Fruit fly (Drosophila melanogaster) whole organism, embryonic: ENCODE measurements around the gene Mics1.

Experiments used
- Bdp1 ChIP-seq: fragments of 200-800 bp; sonication (Bioruptor generic); optimal IDR thresholded peaks from 3 replicates; lab custom pipeline; 2016; ENCODE audit warnings: missing biosample characterization, missing genetic modification characterization
- Blimp-1 ChIP-seq: fragments of 200-800 bp; sonication (Bioruptor generic); optimal IDR thresholded peaks from 3 replicates; lab custom pipeline; 2018; ENCODE audit warnings: missing biosample characterization, missing genetic modification characterization, mild to moderate bottlenecking, moderate library complexity, missing genetic modification reagents
- CG10147 ChIP-seq: fragments of 200-800 bp; sonication (Bioruptor generic); optimal IDR thresholded peaks from 2 replicates; lab custom pipeline; 2019; ENCODE audit warnings: missing biosample characterization, mild to moderate bottlenecking, missing genetic modification characterization, moderate library complexity
- CG10565 ChIP-seq: fragments of 200-800 bp; sonication (Bioruptor generic); optimal IDR thresholded peaks from 3 replicates; lab custom pipeline; 2016; ENCODE audit warnings: missing biosample characterization, mild to moderate bottlenecking, missing genetic modification characterization
- CG10654 ChIP-seq: fragments of 200-800 bp; sonication (Bioruptor generic); optimal IDR thresholded peaks from 2 replicates; lab custom pipeline; 2016; ENCODE audit warnings: missing biosample characterization, missing genetic modification characterization
- CG13287 ChIP-seq: fragments of 200-800 bp; sonication (Bioruptor generic); IDR thresholded peaks from 2 replicates; pipeline ENCODE4 v1.3.6; 2022; ENCODE audit warnings: missing biosample characterization, missing genetic modification characterization; ENCODE audit not compliant: partially characterized antibody
- CG14710 ChIP-seq: fragments of 200-800 bp; sonication (Bioruptor generic); optimal IDR thresholded peaks from 3 replicates; lab custom pipeline; 2019; ENCODE audit warnings: missing biosample characterization, mild to moderate bottlenecking, missing genetic modification characterization, moderate library complexity
- CG15601 ChIP-seq: fragments of 200-800 bp; sonication (Bioruptor generic); optimal IDR thresholded peaks from 3 replicates; lab custom pipeline; 2019; ENCODE audit warnings: missing biosample characterization, mild to moderate bottlenecking, missing genetic modification characterization, moderate library complexity
- CG1602 ChIP-seq: fragments of 200-800 bp; sonication (Bioruptor generic); optimal IDR thresholded peaks from 3 replicates; lab custom pipeline; 2016; ENCODE audit warnings: missing biosample characterization, missing genetic modification characterization
- CG1603 ChIP-seq: fragments of 200-800 bp; sonication (Bioruptor generic); optimal IDR thresholded peaks from 2 replicates; lab custom pipeline; 2019; ENCODE audit warnings: missing biosample characterization, mild to moderate bottlenecking, missing genetic modification characterization, moderate library complexity
- CG17328 ChIP-seq: fragments of 200-800 bp; sonication (Bioruptor generic); IDR thresholded peaks from 2 replicates; pipeline ENCODE4 v1.3.6; 2022; ENCODE audit warnings: missing biosample characterization, missing genetic modification characterization
- CG17829 ChIP-seq: fragments of 200-800 bp; optimal IDR thresholded peaks from 2 replicates; lab custom pipeline; 2019; ENCODE audit warnings: missing biosample characterization, mild to moderate bottlenecking, missing genetic modification characterization, moderate library complexity
- CG31441 ChIP-seq: fragments of 200-800 bp; sonication (Bioruptor generic); IDR thresholded peaks from 2 replicates; pipeline ENCODE4 v1.3.6; 2022; ENCODE audit warnings: missing biosample characterization, missing genetic modification characterization
- CG3407 ChIP-seq: fragments of 200-800 bp; sonication (Bioruptor generic); optimal IDR thresholded peaks from 2 replicates; lab custom pipeline; 2018; ENCODE audit warnings: missing biosample characterization, mild to moderate bottlenecking, missing genetic modification characterization
- CG4328 ChIP-seq: fragments of 200-800 bp; sonication (Bioruptor generic); optimal IDR thresholded peaks from 3 replicates; lab custom pipeline; 2017; ENCODE audit warnings: missing biosample characterization, missing genetic modification reagents, missing genetic modification characterization
- CG7928 ChIP-seq: fragments of 200-800 bp; sonication (Bioruptor generic); optimal IDR thresholded peaks from 2 replicates; lab custom pipeline; 2017; ENCODE audit warnings: missing biosample characterization, mild to moderate bottlenecking, missing genetic modification characterization
- CG8359 ChIP-seq: fragments of 200-800 bp; sonication (Bioruptor generic); optimal IDR thresholded peaks from 2 replicates; lab custom pipeline; 2017; ENCODE audit warnings: missing biosample characterization, mild to moderate bottlenecking, missing genetic modification characterization, borderline replicate concordance
- CG8924 ChIP-seq: fragments of 200-800 bp; optimal IDR thresholded peaks from 3 replicates; lab custom pipeline; 2019; ENCODE audit warnings: missing biosample characterization, mild to moderate bottlenecking, missing genetic modification characterization, moderate library complexity
- CTCF ChIP-seq: fragments of 200-800 bp; sonication (Bioruptor generic); optimal IDR thresholded peaks from 2 replicates; lab custom pipeline; 2017; ENCODE audit warnings: missing biosample characterization, mild to moderate bottlenecking, missing genetic modification characterization, moderate library complexity
- Camta ChIP-seq: fragments of 200-800 bp; sonication (Bioruptor generic); optimal IDR thresholded peaks from 2 replicates; lab custom pipeline; 2016; ENCODE audit warnings: missing biosample characterization, missing genetic modification characterization
- Dek ChIP-seq: fragments of 200-800 bp; sonication (Bioruptor generic); optimal IDR thresholded peaks from 3 replicates; lab custom pipeline; 2019; ENCODE audit warnings: missing biosample characterization, mild to moderate bottlenecking, missing genetic modification characterization, moderate library complexity
- Dp ChIP-seq: fragments of 200-800 bp; sonication (Bioruptor generic); optimal IDR thresholded peaks from 2 replicates; lab custom pipeline; 2018; ENCODE audit warnings: missing biosample characterization, mild to moderate bottlenecking, missing genetic modification characterization, moderate library complexity
- ERR ChIP-seq: fragments of 200-800 bp; sonication (Bioruptor generic); optimal IDR thresholded peaks from 2 replicates; lab custom pipeline; 2016; ENCODE audit warnings: missing biosample characterization, missing genetic modification characterization
- HLHmδ ChIP-seq: fragments of 200-800 bp; sonication (Bioruptor generic); optimal IDR thresholded peaks from 2 replicates; lab custom pipeline; 2018; ENCODE audit warnings: missing biosample characterization, mild to moderate bottlenecking, missing genetic modification characterization, moderate library complexity
- Hey ChIP-seq: fragments of 200-800 bp; sonication (Bioruptor generic); optimal IDR thresholded peaks from 3 replicates; lab custom pipeline; 2018; ENCODE audit warnings: missing biosample characterization, mild to moderate bottlenecking, missing genetic modification characterization
- NC2β ChIP-seq: fragments of 200-800 bp; sonication (Bioruptor generic); optimal IDR thresholded peaks from 2 replicates; lab custom pipeline; 2016; ENCODE audit warnings: missing biosample characterization, missing genetic modification characterization
- NFAT ChIP-seq: fragments of 200-800 bp; sonication (Bioruptor generic); IDR thresholded peaks from 2 replicates; pipeline ENCODE4 v1.3.6; 2022; ENCODE audit warnings: missing biosample characterization, missing genetic modification characterization
- PHDP ChIP-seq: fragments of 200-800 bp; sonication (Bioruptor generic); optimal IDR thresholded peaks from 3 replicates; lab custom pipeline; 2018; ENCODE audit warnings: missing biosample characterization, mild to moderate bottlenecking, missing genetic modification characterization, moderate library complexity
- Rx ChIP-seq: fragments of 200-800 bp; sonication (Bioruptor generic); IDR thresholded peaks from 2 replicates; pipeline ENCODE4 v1.3.6; 2022; ENCODE audit warnings: missing biosample characterization, missing genetic modification characterization
- Usf ChIP-seq: fragments of 200-800 bp; sonication (Bioruptor generic); optimal IDR thresholded peaks from 2 replicates; lab custom pipeline; 2017; ENCODE audit warnings: missing genotype, missing biosample characterization, missing genetic modification characterization
- YL-1 ChIP-seq: fragments of 200-800 bp; sonication (Bioruptor generic); optimal IDR thresholded peaks from 3 replicates; lab custom pipeline; 2017; ENCODE audit warnings: missing biosample characterization, mild to moderate bottlenecking, missing genetic modification characterization
- ara ChIP-seq: fragments of 200-800 bp; sonication (Bioruptor generic); IDR thresholded peaks from 2 replicates; pipeline ENCODE4 v1.3.6; 2022; ENCODE audit warnings: missing biosample characterization, missing genetic modification characterization
- bab2 ChIP-seq: fragments of 200-800 bp; sonication (Bioruptor generic); optimal IDR thresholded peaks from 2 replicates; lab custom pipeline; 2016; ENCODE audit warnings: missing biosample characterization, missing genetic modification characterization
- chn ChIP-seq: fragments of 200-800 bp; sonication (Bioruptor generic); optimal IDR thresholded peaks from 2 replicates; lab custom pipeline; 2016; ENCODE audit warnings: missing biosample characterization, missing genetic modification characterization
- corto ChIP-seq: fragments of 200-800 bp; sonication (Bioruptor generic); optimal IDR thresholded peaks from 2 replicates; lab custom pipeline; 2016; ENCODE audit warnings: missing biosample characterization, mild to moderate bottlenecking, missing genetic modification characterization, moderate library complexity
- dm ChIP-seq: fragments of 200-800 bp; sonication (Bioruptor generic); optimal IDR thresholded peaks from 3 replicates; lab custom pipeline; 2016; ENCODE audit warnings: missing biosample characterization, missing genetic modification characterization
- fu2 ChIP-seq: fragments of 200-800 bp; sonication (Bioruptor generic); optimal IDR thresholded peaks from 2 replicates; lab custom pipeline; 2016; ENCODE audit warnings: missing biosample characterization, missing genetic modification characterization
- gce ChIP-seq: fragments of 200-800 bp; sonication (Bioruptor generic); IDR thresholded peaks from 3 replicates; pipeline ENCODE4 v1.3.6; 2022; ENCODE audit warnings: missing biosample characterization, missing genetic modification characterization
- grau ChIP-seq: fragments of 200-800 bp; optimal IDR thresholded peaks from 3 replicates; lab custom pipeline; 2019; ENCODE audit warnings: missing biosample characterization, mild to moderate bottlenecking, missing genetic modification characterization, moderate library complexity
- hb ChIP-seq: fragments of 200-800 bp; sonication (Bioruptor generic); IDR thresholded peaks from 3 replicates; pipeline ENCODE4 v1.3.6; 2022; ENCODE audit warnings: missing biosample characterization, missing genetic modification characterization; ENCODE audit not compliant: partially characterized antibody
- ken ChIP-seq: fragments of 200-800 bp; sonication (Bioruptor generic); IDR thresholded peaks from 3 replicates; pipeline ENCODE4 v1.3.6; 2022; ENCODE audit warnings: missing biosample characterization, missing genetic modification characterization
- lmd ChIP-seq: fragments of 200-800 bp; sonication (Bioruptor generic); IDR thresholded peaks from 2 replicates; pipeline ENCODE4 v1.3.6; 2022; ENCODE audit warnings: missing biosample characterization, missing genetic modification characterization
- lola ChIP-seq, 3 experiments: fragments of >200 bp in 2 of 3; fragments of 200-800 bp in 1 of 3; sonication (Bioruptor generic) in 1 of 3; optimal IDR thresholded peaks; 2 replicates each; lab custom pipeline; 2017 to 2019; ENCODE audit warnings: missing biosample characterization in 3 of 3, missing genetic modification characterization in 3 of 3, mild to moderate bottlenecking in 1 of 3, moderate library complexity in 1 of 3
- nerfin-1 ChIP-seq: fragments of 200-800 bp; sonication (Bioruptor generic); optimal IDR thresholded peaks from 3 replicates; lab custom pipeline; 2019; ENCODE audit warnings: missing biosample characterization, mild to moderate bottlenecking, missing genetic modification characterization, moderate library complexity
- pho ChIP-seq: fragments of 200-800 bp; sonication (Bioruptor generic); optimal IDR thresholded peaks from 2 replicates; lab custom pipeline; 2016; ENCODE audit warnings: missing biosample characterization, missing genetic modification characterization
- sens ChIP-seq: fragments of 200-800 bp; sonication (Bioruptor generic); peaks from one replicate; lab custom pipeline; 2016; ENCODE audit warnings: missing biosample characterization, missing genetic modification characterization
- sqz ChIP-seq: fragments of 200-800 bp; sonication (Bioruptor generic); optimal IDR thresholded peaks from 3 replicates; lab custom pipeline; 2018; ENCODE audit warnings: missing biosample characterization, mild to moderate bottlenecking, missing genetic modification characterization
- ssp ChIP-seq: fragments of 200-800 bp; sonication (Bioruptor generic); IDR thresholded peaks from 2 replicates; pipeline ENCODE4 v1.3.6; 2022; ENCODE audit warnings: missing biosample characterization, missing genetic modification characterization
- ttk ChIP-seq: fragments of 200-800 bp; sonication (Bioruptor generic); IDR thresholded peaks from 2 replicates; pipeline ENCODE4 v2.1.2; 2022; ENCODE audit warnings: missing biosample characterization, missing genetic modification characterization
- zen2 ChIP-seq: fragments of 200-800 bp; sonication (Bioruptor generic); IDR thresholded peaks from 3 replicates; pipeline ENCODE4 v1.3.6; 2022; ENCODE audit warnings: missing biosample characterization, missing genetic modification characterization; ENCODE audit not compliant: partially characterized antibody

The Mics1 gene

DNA sequence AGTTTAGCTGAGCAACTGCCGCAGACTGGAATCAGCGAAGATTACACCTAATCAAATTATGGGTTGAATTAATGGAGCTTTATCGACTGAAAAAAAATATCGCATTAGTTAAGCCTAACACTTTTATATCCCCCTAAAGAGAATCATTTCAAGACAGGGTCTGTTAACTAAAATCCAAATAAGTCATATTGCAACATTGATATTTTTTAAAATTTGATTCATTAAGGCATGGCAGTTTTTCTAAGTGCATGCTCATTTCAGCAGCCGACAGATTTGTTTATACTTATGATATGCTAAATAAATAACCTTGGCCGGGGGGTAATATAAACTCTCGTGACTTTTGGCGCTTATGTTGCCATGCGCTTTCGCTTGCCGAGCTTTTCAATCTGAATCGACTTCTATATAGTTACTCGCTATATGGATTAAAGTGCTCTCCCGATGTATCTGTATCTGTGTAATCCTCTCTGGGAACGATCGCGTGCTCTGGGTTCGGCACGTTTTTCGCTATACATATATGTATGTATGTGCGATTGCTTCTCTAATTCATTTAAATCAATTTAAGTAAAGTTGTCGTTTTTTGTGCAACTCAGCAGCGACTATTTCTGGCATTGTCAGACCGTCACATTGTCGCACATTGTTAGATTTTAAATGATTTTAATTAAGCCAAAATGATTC lies 4.3 kb upstream of the Mics1 start (continued):
- TF ChIP-seq corto (GFP tag; lab: Kevin White, UChicago): no peak
- no peak for TF ChIP-seq Rx (GFP tag; lab: Robert Waterston, UW)
- no peak; the same call in 2 of the 3 replicates for TF ChIP-seq gce
- TF ChIP-seq sqz (GFP tag; lab: Kevin White, UChicago): no peak
- peak; percentile 92 for TF ChIP-seq CG10147 (GFP tag; lab: Kevin White, UChicago)
- TF ChIP-seq HLHmδ (GFP tag; lab: Kevin White, UChicago): no peak
- TF ChIP-seq CG17829 (tag; lab: Kevin White, UChicago): no peak
- TF ChIP-seq ssp (GFP tag; lab: Robert Waterston, UW): peak; percentile 62; the same call in 1 of the 2 replicates
- TF ChIP-seq CTCF (GFP tag; lab: Kevin White, UChicago): no peak
- TF ChIP-seq nerfin-1 (tag; lab: Kevin White, UChicago): no peak
- TF ChIP-seq CG10565: no peak
- TF ChIP-seq Dek (tag; lab: Kevin White, UChicago): peak; percentile 83
- TF ChIP-seq Bdp1 (GFP tag; lab: Kevin White, UChicago): peak; percentile 70
- TF ChIP-seq fu2 (GFP tag; lab: Kevin White, UChicago): peak; percentile 87
- no peak for TF ChIP-seq zen2 (GFP tag; lab: Robert Waterston, UW)
- TF ChIP-seq CG7928 (GFP tag; lab: Kevin White, UChicago): peak; percentile 65
- no peak for TF ChIP-seq Dp (GFP tag; lab: Kevin White, UChicago)
- TF ChIP-seq Usf (GFP tag; lab: Kevin White, UChicago): peak; percentile 66
- TF ChIP-seq CG3407 (GFP tag; lab: Kevin White, UChicago): no peak
- TF ChIP-seq CG15601 (tag; lab: Kevin White, UChicago): no peak
- peak; percentile 91 for TF ChIP-seq pho (GFP tag; lab: Kevin White, UChicago)
- TF ChIP-seq ken (GFP tag; lab: Robert Waterston, UW): 0 out of 3 replicates have a peak, but pooled peaks have one; percentile 23
- peak; percentile 67 for TF ChIP-seq Camta (GFP tag; lab: Kevin White, UChicago)
- no peak for TF ChIP-seq hb
- peak; percentile 89 for TF ChIP-seq bab2 (GFP tag; lab: Kevin White, UChicago)
- peak; percentile 23 for TF ChIP-seq chn
- TF ChIP-seq CG1602 (GFP tag; lab: Kevin White, UChicago): peak; percentile 66
- TF ChIP-seq CG1603: peak; percentile 62
- TF ChIP-seq CG17328 (GFP tag; lab: Robert Waterston, UW): peak; percentile 69; the same call in 1 of the 2 replicates
- TF ChIP-seq Hey: peak; percentile 3
- peak; percentile 94 for TF ChIP-seq ERR (GFP tag; lab: Kevin White, UChicago)
- TF ChIP-seq CG14710 (tag; lab: Kevin White, UChicago): no peak
- no peak for TF ChIP-seq CG8359 (GFP tag; lab: Kevin White, UChicago)
- no peak for TF ChIP-seq ttk (GFP tag; lab: Robert Waterston, UW)
- peak; percentile 38; the same call in 1 of the 2 replicates for TF ChIP-seq CG31441 (GFP tag; lab: Robert Waterston, UW)
- TF ChIP-seq lmd (GFP tag; lab: Robert Waterston, UW): peak; percentile 91
- peak; percentile 89 for TF ChIP-seq PHDP (tag; lab: Kevin White, UChicago)
- peak; percentile 26 for TF ChIP-seq CG4328 (GFP tag; lab: Kevin White, UChicago)
- no peak for TF ChIP-seq YL-1 (GFP tag; lab: Kevin White, UChicago)
- TF ChIP-seq grau (tag; lab: Kevin White, UChicago): peak; percentile 87
- TF ChIP-seq lola (GFP tag; optimal IDR thresholded peaks at IDR 0.05; lab: Kevin White, UChicago): no peak
- TF ChIP-seq Blimp-1 (GFP tag; lab: Kevin White, UChicago): no peak
- peak; percentile 69 for TF ChIP-seq dm (GFP tag; lab: Kevin White, UChicago)
- peak; percentile 92 for TF ChIP-seq sens (GFP tag; lab: Kevin White, UChicago)
- peak; percentile 34 for TF ChIP-seq NC2β
- no peak for TF ChIP-seq ara (GFP tag; lab: Robert Waterston, UW)
- TF ChIP-seq CG13287: no peak
- peak; percentile 48 for TF ChIP-seq CG10654
- TF ChIP-seq CG8924 (tag; lab: Kevin White, UChicago): peak; percentile 79
- TF ChIP-seq NFAT (GFP tag; lab: Robert Waterston, UW): peak; percentile 83
